Worm (Caenorhabditis elegans): Measurements from ENCODE around the gene T25D1.2.
A peak's percentile ranks its signal among the peaks of the same experiment; 100 is the strongest.
"Not testable (repeated sequence)": the region's sequence is repeated elsewhere in the genome, so short reads cannot be mapped to it uniquely, and the experiment has no call there.

T25D1.2 gene

DNA sequence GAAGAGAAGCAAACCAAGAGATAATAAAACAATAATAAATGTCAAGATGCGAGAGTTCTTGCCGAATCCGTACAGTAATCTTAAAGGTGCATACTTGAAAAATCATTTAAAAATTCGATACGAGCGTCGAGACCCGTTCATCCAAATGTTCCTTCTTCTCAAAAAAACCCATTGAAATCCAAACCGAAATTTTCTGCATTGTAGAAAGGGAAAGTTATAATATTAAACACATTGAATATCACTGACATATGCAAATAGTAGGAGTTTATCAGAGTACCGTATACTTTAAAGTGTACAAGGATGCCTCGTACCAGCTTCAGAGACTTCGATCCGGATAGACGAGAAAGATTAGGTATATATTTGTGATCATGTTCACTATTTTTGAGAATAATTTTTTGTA is at the start of gene T25D1.2:
T25D1.2 (plus strand) TSS at position 301 of the 400 bp plus-strand sequence.
- TF ChIP-seq lin-13 (GFP tag; optimal IDR thresholded peaks at IDR 0.05); lin-29 (GFP tag; IDR thresholded peaks at IDR 0.05); madf-5 (GFP tag; IDR thresholded peaks at IDR 0.05): not testable (repeated sequence)

ce11 chrX:16466157-16466556 is 49.2 kb upstream of the T25D1.2 start:
- peak in 1 of 2 experiments; percentile 92 for TF ChIP-seq unc-62 (GFP tag; optimal IDR thresholded peaks at IDR 0.05 in 1 of 2)
- TF ChIP-seq unc-62 (tag; optimal IDR thresholded peaks at IDR 0.05): no peak
- no peak for TF ChIP-seq ZK546.5 (tag; optimal IDR thresholded peaks at IDR 0.05)

ce11 chrX:16468845-16469244 is 46.5 kb upstream of the T25D1.2 start:
- no peak for TF ChIP-seq nhr-48 (tag; optimal IDR thresholded peaks at IDR 0.05)
- TF ChIP-seq aha-1 (tag): peak; percentile 8

- TF ChIP-seq zfp-2 (tag; optimal IDR thresholded peaks at IDR 0.05) (no peak), hlh-30 (tag; optimal IDR thresholded peaks at IDR 0.05; ENCODE audit: insufficient read depth) (no peak), tag-97 (GFP tag; IDR thresholded peaks at IDR 0.05) (no peak), ceh-44 (GFP tag; IDR thresholded peaks at IDR 0.05) (no peak), fos-1 (tag; optimal IDR thresholded peaks at IDR 0.05) (no peak)
Measured at ce11 chrX:16470758-16471157, 44.6 kb upstream of the T25D1.2 start, which contains the start of gene F38E9.1. F38E9.1 (plus strand) TSS chrX:16471058.

DNA sequence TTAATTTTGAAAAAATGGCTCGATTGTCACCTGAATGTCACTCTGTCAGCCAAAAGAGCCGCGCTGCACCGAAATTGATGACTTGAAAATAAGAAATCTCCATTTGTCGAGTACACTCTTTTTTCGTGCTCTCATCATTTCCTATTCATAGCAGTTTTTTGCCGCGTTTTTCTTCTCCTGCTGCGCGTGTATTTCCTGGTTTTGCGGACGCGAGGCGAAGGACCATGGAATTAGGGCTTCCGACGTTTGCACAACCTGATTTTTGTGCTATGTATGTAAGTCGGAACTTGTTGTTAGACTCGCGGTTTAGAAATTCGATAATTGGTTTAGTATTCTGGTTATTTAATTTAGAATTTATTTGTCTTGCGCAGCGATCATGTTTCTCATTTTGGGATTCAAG is 35.1 kb upstream of the T25D1.2 start:
- TF ChIP-seq dmd-6 (GFP tag; IDR thresholded peaks at IDR 0.05) (no peak), madf-5 (GFP tag; IDR thresholded peaks at IDR 0.05) (no peak), aha-1 (tag) (peak; percentile 57)

ce11 chrX:16481026-16481425 is 34.3 kb upstream of the T25D1.2 start:
- TF ChIP-seq ceh-32 (tag; optimal IDR thresholded peaks at IDR 0.05; ENCODE audit: poor library complexity): peak; percentile 21
- TF ChIP-seq madf-5 (GFP tag; IDR thresholded peaks at IDR 0.05): no peak
- no peak for TF ChIP-seq jun-1 (tag; optimal IDR thresholded peaks at IDR 0.05)
- TF ChIP-seq R02D3.7 (tag; optimal IDR thresholded peaks at IDR 0.05): no peak
- TF ChIP-seq lsy-2 (tag; optimal IDR thresholded peaks at IDR 0.05): peak in 1 of 2 experiments; percentile 57
- no peak for TF ChIP-seq zip-2 (tag; optimal IDR thresholded peaks at IDR 0.05)
- no peak for TF ChIP-seq nhr-28 (tag; optimal IDR thresholded peaks at IDR 0.05)

DNA sequence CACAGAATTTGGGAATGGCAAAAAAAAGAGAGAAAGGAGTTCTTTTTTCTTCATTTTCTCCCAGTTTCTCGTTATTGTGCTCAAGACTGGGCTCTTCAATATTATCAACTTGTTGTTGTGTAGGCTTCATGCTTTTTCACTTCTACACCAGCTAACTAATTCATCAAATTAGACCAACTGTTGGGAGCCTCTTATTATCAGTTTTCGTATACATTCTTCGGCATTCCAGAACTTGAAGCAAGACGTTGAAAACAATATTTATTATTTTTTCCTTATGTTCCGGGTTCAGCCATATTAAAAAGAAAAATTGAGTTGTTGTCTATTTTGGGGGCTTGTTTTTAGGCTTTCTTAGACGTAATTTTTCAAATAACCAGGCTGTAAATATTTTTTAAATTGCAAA is 32.4 kb upstream of the T25D1.2 start:
- TF ChIP-seq daf-16 (GFP tag; optimal IDR thresholded peaks at IDR 0.05) (peak in 1 of 2 experiments; percentile 92), daf-16 (tag; optimal IDR thresholded peaks at IDR 0.05) (no peak), F37D6.2 (tag; optimal IDR thresholded peaks at IDR 0.05) (no peak), duxl-1 (tag; optimal IDR thresholded peaks at IDR 0.05; ENCODE audit: poor library complexity) (no peak), aha-1 (tag) (peak; percentile 59)

ce11 chrX:16484043-16484442 is 31.3 kb upstream of the T25D1.2 start:
- no peak for TF ChIP-seq unc-39 (tag; optimal IDR thresholded peaks at IDR 0.05)
- TF ChIP-seq zip-2 (tag; optimal IDR thresholded peaks at IDR 0.05): no peak
- TF ChIP-seq dmd-6 (GFP tag; IDR thresholded peaks at IDR 0.05): peak; percentile 58
- TF ChIP-seq ZK546.5 (tag; optimal IDR thresholded peaks at IDR 0.05): no peak
- TF ChIP-seq F10B5.3 (tag; optimal IDR thresholded peaks at IDR 0.05): no peak
- no peak for TF ChIP-seq mdl-1 (tag; optimal IDR thresholded peaks at IDR 0.05)
- TF ChIP-seq tra-1 (GFP tag; IDR thresholded peaks at IDR 0.05): no peak
- TF ChIP-seq ceh-20 (GFP tag; IDR thresholded peaks at IDR 0.05): no peak
- 0 out of 2 replicates have a peak, but pooled peaks have one; percentile 38 for TF ChIP-seq ctbp-1 (GFP tag; IDR thresholded peaks at IDR 0.05)
- no peak for TF ChIP-seq nhr-41 (GFP tag; IDR thresholded peaks at IDR 0.05)
- TF ChIP-seq fkh-10 (GFP tag; optimal IDR thresholded peaks at IDR 0.05): no peak
- TF ChIP-seq skn-1 (tag; optimal IDR thresholded peaks at IDR 0.05): no peak
- TF ChIP-seq daf-16 (GFP tag; optimal IDR thresholded peaks at IDR 0.05): no peak
- TF ChIP-seq daf-16 (tag; optimal IDR thresholded peaks at IDR 0.05): peak; percentile 24
- TF ChIP-seq ceh-32 (tag; optimal IDR thresholded peaks at IDR 0.05; ENCODE audit: poor library complexity): no peak
- no peak for TF ChIP-seq nhr-111 (GFP tag; optimal IDR thresholded peaks at IDR 0.05)
